Worm (Caenorhabditis elegans) whole organism, early embryonic: ENCODE results near the gene sox-4.

Experiments used
- B0310.2 ChIP-seq: sonication (generic microtip); optimal IDR thresholded peaks from 2 replicates; lab custom pipeline; 2016; ENCODE audit warnings: mild to moderate bottlenecking, missing genetic modification characterization, missing compliant biosample characterization
- aly-1 ChIP-seq: sonication (generic microtip); optimal IDR thresholded peaks from 2 replicates; lab custom pipeline; 2016; ENCODE audit warnings: missing genetic modification characterization, missing compliant biosample characterization
- ceh-36 ChIP-seq: sonication (generic microtip); optimal IDR thresholded peaks from 2 replicates; lab custom pipeline; 2016; ENCODE audit warnings: missing genetic modification characterization, inconsistent platforms, missing compliant biosample characterization
- ets-7 ChIP-seq: sonication (generic microtip); optimal IDR thresholded peaks from 2 replicates; lab custom pipeline; 2016; ENCODE audit warnings: missing genotype, missing genetic modification characterization, missing compliant biosample characterization
- hmbx-1 ChIP-seq: sonication (generic microtip); optimal IDR thresholded peaks from 2 replicates; lab custom pipeline; 2016; ENCODE audit warnings: mild to moderate bottlenecking, missing genetic modification characterization, missing compliant biosample characterization
- hmg-4 ChIP-seq: fragments of 200-800 bp; sonication (Bioruptor generic); optimal IDR thresholded peaks from 2 replicates; lab custom pipeline; 2018; ENCODE audit warnings: mild to moderate bottlenecking, missing genetic modification characterization, missing compliant biosample characterization
- hnd-1 ChIP-seq: sonication (generic microtip); optimal IDR thresholded peaks from 2 replicates; lab custom pipeline; 2016; ENCODE audit warnings: missing genetic modification characterization, missing compliant biosample characterization
- pes-1 ChIP-seq: fragments of 200-800 bp; sonication (Bioruptor generic); IDR thresholded peaks from 2 replicates; pipeline ENCODE4 v1.3.6; 2022; ENCODE audit warnings: missing genetic modification reagents, missing genetic modification characterization, missing compliant biosample characterization
- scrt-1 ChIP-seq: fragments of 200-800 bp; sonication (Bioruptor generic); IDR thresholded peaks from 2 replicates; pipeline ENCODE4 v1.3.6; 2022; ENCODE audit warnings: missing genetic modification characterization, missing compliant biosample characterization
- tbx-37 ChIP-seq: fragments of 200-800 bp; sonication (Bioruptor generic); conservative IDR thresholded peaks from 2 replicates; pipeline ENCODE4 v1.3.6; 2022; ENCODE audit warnings: missing genetic modification reagents, missing genetic modification characterization, missing compliant biosample characterization
- tra-4 ChIP-seq: sonication (generic microtip); optimal IDR thresholded peaks from 2 replicates; lab custom pipeline; 2017; ENCODE audit warnings: missing genetic modification characterization, missing compliant biosample characterization

sox-4 gene

ce11 chrX:3463875-3464274 lies 44.9 kb downstream of the sox-4 start:
- TF ChIP-seq hmbx-1 (tag; lab: Kevin White, UChicago) = no peak
- TF ChIP-seq tbx-37 = no peak
- TF ChIP-seq scrt-1 (GFP tag; lab: Robert Waterston, UW) = no peak
- no peak for TF ChIP-seq aly-1 (tag; lab: Kevin White, UChicago)
- no peak for TF ChIP-seq ets-7
- TF ChIP-seq ceh-36 (tag; lab: Kevin White, UChicago) = no peak

ce11 chrX:3462086-3462485 lies 46.7 kb downstream of the sox-4 start:
- TF ChIP-seq hmg-4 (no peak), ceh-36 (tag; lab: Kevin White, UChicago) (no peak), aly-1 (tag; lab: Kevin White, UChicago) (no peak), hmbx-1 (tag; lab: Kevin White, UChicago) (no peak), hnd-1 (tag; lab: Kevin White, UChicago) (no peak), B0310.2 (tag; lab: Kevin White, UChicago) (no peak), scrt-1 (GFP tag; lab: Robert Waterston, UW) (no peak), tra-4 (tag; lab: Kevin White, UChicago) (no peak)

ce11 chrX:3455561-3455960 lies 53.2 kb downstream of the sox-4 start:
- TF ChIP-seq tbx-37 = no peak
- TF ChIP-seq hmg-4 = no peak
- TF ChIP-seq pes-1 (GFP tag; lab: Robert Waterston, UW) = no peak
